Fruit fly (Drosophila melanogaster): Measurements from ENCODE around the gene Hipk.

DNA sequence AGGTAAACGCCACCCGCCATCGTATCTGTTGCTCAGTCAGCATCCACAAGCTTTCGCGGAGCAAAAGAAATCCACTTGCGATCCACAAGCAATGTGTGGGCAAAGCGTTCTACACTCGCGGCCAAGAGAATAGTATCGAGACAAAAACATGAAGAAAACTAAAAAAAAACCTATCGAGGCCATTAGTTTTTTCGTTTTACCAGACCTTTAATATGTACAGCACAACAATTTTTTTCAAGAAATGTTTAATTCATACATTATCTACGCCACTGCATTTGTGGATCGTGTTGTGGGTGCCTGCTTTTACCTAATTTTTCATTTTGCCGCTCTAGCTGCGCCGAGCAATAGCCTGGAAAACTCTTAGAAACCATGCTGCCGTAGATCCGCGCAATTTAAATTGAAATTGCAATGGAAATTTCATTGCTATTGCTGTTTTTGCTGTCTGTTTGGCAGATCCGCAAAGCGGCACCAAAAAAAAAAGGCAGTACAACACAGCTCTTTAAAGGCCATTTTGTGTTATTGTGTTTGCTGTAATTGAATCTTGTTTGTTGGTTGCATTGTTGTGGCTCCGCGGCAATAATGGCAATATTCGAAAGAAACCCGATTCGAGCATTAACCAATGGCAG, 20.3 kb downstream of the Hipk start:
- TF ChIP-seq psq (optimal IDR thresholded peaks at IDR 0.05): no peak
- no peak for TF ChIP-seq Sin3A (optimal IDR thresholded peaks at IDR 0.05)
- TF ChIP-seq Myc (optimal IDR thresholded peaks at IDR 0.05): no peak

All from Kc167 (cell line).